Worm (Caenorhabditis elegans) whole organism, L4 larva: Measurements from ENCODE around the gene cyp-25A3.

Experiments used
- F26F4.8 ChIP-seq: fragments of 200-800 bp; sonication (Bioruptor generic); conservative IDR thresholded peaks from 2 replicates; pipeline ENCODE4 v1.3.6; 2022; ENCODE audit warnings: missing genetic modification characterization, missing compliant biosample characterization
- T20F7.1 ChIP-seq: fragments of 200-800 bp; sonication (Bioruptor generic); optimal IDR thresholded peaks from 2 replicates; lab custom pipeline; 2018; ENCODE audit warnings: mild to moderate bottlenecking, missing genetic modification characterization, missing compliant biosample characterization
- T26A8.4 ChIP-seq: fragments of 200-800 bp; sonication (Bioruptor generic); IDR thresholded peaks from 2 replicates; pipeline ENCODE4 v1.3.6; 2022; ENCODE audit warnings: missing genetic modification characterization, missing compliant biosample characterization
- Y105C5A.15 ChIP-seq: fragments of 200-800 bp; sonication (Bioruptor generic); IDR thresholded peaks from 2 replicates; pipeline ENCODE4 v1.3.6; 2022; ENCODE audit warnings: missing genetic modification characterization, missing compliant biosample characterization
- Y48G9A.11 ChIP-seq: fragments of 200-800 bp; sonication (Bioruptor generic); IDR thresholded peaks from 2 replicates; pipeline ENCODE4 v1.3.6; 2022; ENCODE audit warnings: missing genetic modification reagents, missing genetic modification characterization, missing compliant biosample characterization
- ZK546.5 ChIP-seq, 2 experiments: sonication (generic microtip); optimal IDR thresholded peaks; 2 replicates each; lab custom pipeline; 2017; ENCODE audit warnings: missing biosample characterization in 2 of 2, missing genetic modification characterization in 2 of 2
- aly-2 ChIP-seq: sonication (generic microtip); optimal IDR thresholded peaks from 2 replicates; lab custom pipeline; 2018; ENCODE audit warnings: missing biosample characterization, missing genetic modification characterization
- ama-1 ChIP-seq: fragments of 150-350 bp; optimal IDR thresholded peaks from 2 replicates; lab custom pipeline; 2014; ENCODE audit warnings: inconsistent platforms, mixed read lengths
- arid-1 ChIP-seq: fragments of 200-800 bp; sonication (Bioruptor generic); conservative IDR thresholded peaks from 2 replicates; pipeline ENCODE4 v1.3.6; 2022; ENCODE audit warnings: missing genetic modification reagents, missing genetic modification characterization, missing compliant biosample characterization
- attf-4 ChIP-seq: sonication (generic microtip); optimal IDR thresholded peaks from 3 replicates; lab custom pipeline; 2017; ENCODE audit warnings: missing biosample characterization, missing genetic modification characterization
- ceh-28 ChIP-seq: fragments of 150-350 bp; optimal IDR thresholded peaks from 2 replicates; lab custom pipeline; 2014; ENCODE audit warnings: missing biosample characterization, missing genetic modification reagents, missing genetic modification characterization
- ces-1 ChIP-seq: fragments of 150-350 bp; sonication (generic microtip); optimal IDR thresholded peaks from 4 replicates; lab custom pipeline; 2014; ENCODE audit warnings: missing biosample characterization, missing genetic modification reagents, missing genetic modification characterization
- ctbp-1 ChIP-seq: fragments of 200-800 bp; sonication (Bioruptor generic); IDR thresholded peaks from 2 replicates; pipeline ENCODE4 v1.3.6; 2022; ENCODE audit warnings: missing genetic modification reagents, missing genetic modification characterization, missing compliant biosample characterization
- daf-16 ChIP-seq, 3 experiments: sonication (generic microtip); optimal IDR thresholded peaks; 2 replicates each; lab custom pipeline; 2016 to 2017; ENCODE audit warnings: missing genetic modification characterization in 3 of 3, missing genetic modification reagents in 3 of 3, mild to moderate bottlenecking in 2 of 3, missing compliant biosample characterization in 2 of 3, missing biosample characterization in 1 of 3, moderate library complexity in 1 of 3
- daf-19 ChIP-seq: fragments of 200-800 bp; sonication (Bioruptor generic); conservative IDR thresholded peaks from 2 replicates; pipeline ENCODE4 v1.3.6; 2022; ENCODE audit warnings: missing genetic modification characterization, missing compliant biosample characterization
- dmd-6 ChIP-seq: fragments of 200-800 bp; sonication (Bioruptor generic); IDR thresholded peaks from 2 replicates; pipeline ENCODE4 v1.3.6; 2022; ENCODE audit warnings: missing genetic modification reagents, missing genetic modification characterization, missing compliant biosample characterization
- dmd-9 ChIP-seq: fragments of 200-800 bp; sonication (Bioruptor generic); IDR thresholded peaks from 2 replicates; pipeline ENCODE4 v1.3.6; 2022; ENCODE audit warnings: missing genetic modification reagents, missing genetic modification characterization, missing compliant biosample characterization
- dpl-1 ChIP-seq: fragments of 150-350 bp; optimal IDR thresholded peaks from 2 replicates; lab custom pipeline; 2014; ENCODE audit warnings: missing biosample characterization, missing genetic modification reagents, missing genetic modification characterization
- duxl-1 ChIP-seq: sonication (generic microtip); optimal IDR thresholded peaks from 2 replicates; lab custom pipeline; 2016; ENCODE audit warnings: mild to moderate bottlenecking, missing genetic modification characterization, moderate library complexity, missing compliant biosample characterization; ENCODE audit not compliant: poor library complexity
- dve-1 ChIP-seq: sonication (generic microtip); optimal IDR thresholded peaks from 2 replicates; lab custom pipeline; 2017; ENCODE audit warnings: antibody characterized with exemption, mild to moderate bottlenecking, missing genetic modification characterization, missing compliant biosample characterization; ENCODE audit not compliant: insufficient read depth
- egl-43 ChIP-seq: fragments of 200-800 bp; sonication (Bioruptor generic); IDR thresholded peaks from 2 replicates; pipeline ENCODE4 v1.3.6; 2022; ENCODE audit warnings: missing genetic modification reagents, missing genetic modification characterization, missing compliant biosample characterization
- fkh-10 ChIP-seq: fragments of 150-350 bp; optimal IDR thresholded peaks from 2 replicates; lab custom pipeline; 2014; ENCODE audit warnings: missing biosample characterization, missing genetic modification reagents, missing genetic modification characterization
- hlh-11 ChIP-seq: fragments of 200-800 bp; sonication (Bioruptor generic); optimal IDR thresholded peaks from 2 replicates; lab custom pipeline; 2018; ENCODE audit warnings: mild to moderate bottlenecking, missing genetic modification characterization, missing compliant biosample characterization
- jun-1 ChIP-seq: fragments of 150-350 bp; optimal IDR thresholded peaks from 2 replicates; lab custom pipeline; 2014; ENCODE audit warnings: missing biosample characterization, missing genetic modification reagents, missing genetic modification characterization
- lin-1 ChIP-seq: fragments of 200-800 bp; sonication (Bioruptor generic); IDR thresholded peaks from 2 replicates; pipeline ENCODE4 v1.3.6; 2022; ENCODE audit warnings: missing genetic modification reagents, missing genetic modification characterization, missing compliant biosample characterization
- lin-15B ChIP-seq: fragments of 150-350 bp; sonication (generic microtip); optimal IDR thresholded peaks from 3 replicates; lab custom pipeline; 2014; ENCODE audit warnings: missing biosample characterization, missing genetic modification characterization
- lin-29 ChIP-seq: fragments of 200-800 bp; sonication (Bioruptor generic); IDR thresholded peaks from 2 replicates; pipeline ENCODE4 v1.3.6; 2022; ENCODE audit warnings: missing genetic modification reagents, missing genetic modification characterization, missing compliant biosample characterization
- lin-38 ChIP-seq: fragments of 200-800 bp; sonication (Bioruptor generic); IDR thresholded peaks from 2 replicates; pipeline ENCODE4 v1.3.6; 2022; ENCODE audit warnings: missing genetic modification reagents, missing genetic modification characterization, missing compliant biosample characterization
- lin-39 ChIP-seq: fragments of 150-350 bp; optimal IDR thresholded peaks from 2 replicates; lab custom pipeline; 2014; ENCODE audit warnings: missing biosample characterization, missing genetic modification reagents, missing genetic modification characterization
- lsy-2 ChIP-seq, 2 experiments: fragments of 150-350 bp in 1 of 2; sonication (generic microtip) in 1 of 2; optimal IDR thresholded peaks; 2 replicates each; lab custom pipeline; 2014 to 2017; ENCODE audit warnings: missing biosample characterization in 2 of 2, missing genetic modification characterization in 2 of 2
- mep-1 ChIP-seq: fragments of 150-350 bp; sonication (generic microtip); optimal IDR thresholded peaks from 3 replicates; lab custom pipeline; 2014; ENCODE audit warnings: missing biosample characterization, missing genetic modification characterization
- mes-2 ChIP-seq: sonication (generic microtip); optimal IDR thresholded peaks from 2 replicates; lab custom pipeline; 2016; ENCODE audit warnings: missing genotype, mild to moderate bottlenecking, missing genetic modification characterization, missing compliant biosample characterization; ENCODE audit not compliant: poor library complexity, severe bottlenecking
- mxl-3 ChIP-seq: fragments of 200-800 bp; sonication (Bioruptor generic); optimal IDR thresholded peaks from 2 replicates; lab custom pipeline; 2018; ENCODE audit warnings: mild to moderate bottlenecking, missing genetic modification characterization, missing compliant biosample characterization
- nhr-102 ChIP-seq: sonication (generic microtip); optimal IDR thresholded peaks from 2 replicates; lab custom pipeline; 2016; ENCODE audit warnings: mild to moderate bottlenecking, missing genetic modification characterization, moderate library complexity, missing compliant biosample characterization
- nhr-11 ChIP-seq: fragments of 150-350 bp; optimal IDR thresholded peaks from 2 replicates; lab custom pipeline; 2014; ENCODE audit warnings: missing biosample characterization, missing genetic modification characterization
- nhr-28 ChIP-seq: fragments of 150-350 bp; optimal IDR thresholded peaks from 2 replicates; lab custom pipeline; 2014; ENCODE audit warnings: missing biosample characterization, missing genetic modification characterization
- nhr-41 ChIP-seq: fragments of 200-800 bp; sonication (Bioruptor generic); IDR thresholded peaks from 2 replicates; pipeline ENCODE4 v1.3.6; 2022; ENCODE audit warnings: missing genetic modification reagents, missing genetic modification characterization, missing compliant biosample characterization
- nhr-76 ChIP-seq: fragments of 150-350 bp; optimal IDR thresholded peaks from 2 replicates; lab custom pipeline; 2014; ENCODE audit warnings: missing biosample characterization, missing genetic modification characterization
- pha-4 ChIP-seq, 2 experiments: fragments of 150-350 bp in 1 of 2; fragments of 200-800 bp in 1 of 2; sonication (Bioruptor generic) in 1 of 2; IDR thresholded peaks in 1 of 2; optimal IDR thresholded peaks in 1 of 2; 2 replicates each; pipeline versions ENCODE4 v1.3.6 to Lab custom; 2014 to 2022; ENCODE audit warnings: missing genetic modification characterization in 2 of 2, missing genetic modification reagents in 2 of 2, missing biosample characterization in 1 of 2, missing compliant biosample characterization in 1 of 2
- php-3 ChIP-seq: fragments of 200-800 bp; sonication (Bioruptor generic); IDR thresholded peaks from 2 replicates; pipeline ENCODE4 v1.3.6; 2022; ENCODE audit warnings: missing genetic modification reagents, missing genetic modification characterization, missing compliant biosample characterization
- pqm-1 ChIP-seq: sonication (generic microtip); optimal IDR thresholded peaks from 2 replicates; lab custom pipeline; 2017; ENCODE audit warnings: missing biosample characterization, missing genetic modification characterization
- skn-1 ChIP-seq: fragments of 150-350 bp; optimal IDR thresholded peaks from 2 replicates; lab custom pipeline; 2014; ENCODE audit warnings: missing biosample characterization, missing genetic modification characterization
- snpc-1.2 ChIP-seq: fragments of 200-800 bp; sonication (Bioruptor generic); IDR thresholded peaks from 2 replicates; pipeline ENCODE4 v1.3.6; 2022; ENCODE audit warnings: missing genetic modification reagents, missing genetic modification characterization, missing compliant biosample characterization
- tag-97 ChIP-seq: fragments of 200-800 bp; sonication (Bioruptor generic); IDR thresholded peaks from 2 replicates; pipeline ENCODE4 v1.3.6; 2022; ENCODE audit warnings: missing genetic modification characterization, missing compliant biosample characterization
- tra-1 ChIP-seq: fragments of 200-800 bp; sonication (Bioruptor generic); IDR thresholded peaks from 2 replicates; pipeline ENCODE4 v1.3.6; 2022; ENCODE audit warnings: missing genetic modification reagents, missing genetic modification characterization, missing compliant biosample characterization
- zag-1 ChIP-seq: fragments of 150-350 bp; optimal IDR thresholded peaks from 2 replicates; lab custom pipeline; 2014; ENCODE audit warnings: missing biosample characterization, missing genetic modification characterization
- zfp-2 ChIP-seq: sonication (generic microtip); optimal IDR thresholded peaks from 2 replicates; lab custom pipeline; 2016; ENCODE audit warnings: mild to moderate bottlenecking, missing genetic modification characterization, missing compliant biosample characterization
- zfp-3 ChIP-seq: fragments of 200-800 bp; sonication (Bioruptor generic); conservative IDR thresholded peaks from 2 replicates; pipeline ENCODE4 v1.3.6; 2022; ENCODE audit warnings: missing genetic modification reagents, missing genetic modification characterization, missing compliant biosample characterization
- zip-2 ChIP-seq: fragments of 150-350 bp; optimal IDR thresholded peaks from 2 replicates; lab custom pipeline; 2014; ENCODE audit warnings: missing biosample characterization, missing genetic modification characterization

cyp-25A3 gene

ce11 chrIII:3839635-3840034, at the start of gene cyp-25A3:
cyp-25A3 (minus strand) TSS chrIII:3839735.
- TF ChIP-seq nhr-102 = no peak
- TF ChIP-seq nhr-28 (tag; lab: Kevin White, UChicago) = peak; percentile 79
- TF ChIP-seq lsy-2 (tag; optimal IDR thresholded peaks at IDR 0.05; lab: Kevin White, UChicago) = no peak

DNA sequence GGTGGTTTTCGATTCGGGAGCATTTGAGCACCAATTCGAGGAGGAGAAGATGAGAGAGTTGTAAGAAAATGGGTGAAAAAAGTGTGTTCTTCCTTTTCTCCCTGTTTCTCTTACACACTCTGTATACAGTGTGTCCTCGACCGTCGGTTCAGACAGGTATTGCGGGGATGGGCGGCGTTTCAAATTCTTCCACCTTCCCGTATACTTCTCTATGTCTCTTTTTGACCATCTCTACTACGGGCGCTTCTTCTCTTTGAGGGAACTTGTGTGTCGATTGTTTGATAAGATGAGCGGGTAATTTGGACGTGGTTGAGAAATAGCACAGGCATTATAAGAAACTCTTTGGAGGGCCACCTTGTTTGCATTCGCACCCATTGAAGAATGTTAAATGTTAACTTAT, 48.1 kb upstream of the cyp-25A3 start:
- no peak for TF ChIP-seq zfp-3 (GFP tag; lab: Robert Waterston, UW)
- TF ChIP-seq lin-29 (GFP tag; lab: Robert Waterston, UW) = no peak
- no peak for TF ChIP-seq ceh-28 (tag; lab: Kevin White, UChicago)
- TF ChIP-seq snpc-1.2 = no peak
- no peak for TF ChIP-seq Y48G9A.11 (GFP tag; lab: Robert Waterston, UW)
- no peak for TF ChIP-seq nhr-11 (tag; lab: Kevin White, UChicago)
- no peak for TF ChIP-seq arid-1 (GFP tag; lab: Robert Waterston, UW)
- no peak for TF ChIP-seq jun-1 (tag; lab: Kevin White, UChicago)
- peak; percentile 77 for TF ChIP-seq pqm-1
- no peak for TF ChIP-seq skn-1 (tag; lab: Kevin White, UChicago)
- TF ChIP-seq lin-38 (GFP tag; lab: Robert Waterston, UW) = no peak
- TF ChIP-seq dve-1 (tag; lab: Kevin White, UChicago) = peak; percentile 62
- TF ChIP-seq lsy-2 (tag; optimal IDR thresholded peaks at IDR 0.05; lab: Kevin White, UChicago) = peak in 1 of 2 experiments; percentile 37
- TF ChIP-seq duxl-1 = no peak
- TF ChIP-seq daf-16 (GFP tag; optimal IDR thresholded peaks at IDR 0.05; lab: Kevin White, UChicago) = no peak
- peak; percentile 57 for TF ChIP-seq daf-16 (tag; optimal IDR thresholded peaks at IDR 0.05; lab: Kevin White, UChicago)
- TF ChIP-seq ctbp-1 (GFP tag; lab: Robert Waterston, UW) = no peak
- no peak for TF ChIP-seq egl-43
- no peak for TF ChIP-seq daf-19
- TF ChIP-seq T26A8.4 (GFP tag; lab: Robert Waterston, UW) = no peak
- TF ChIP-seq dmd-9 (GFP tag; lab: Robert Waterston, UW) = no peak
- TF ChIP-seq aly-2 = no peak
- TF ChIP-seq tra-1 (GFP tag; lab: Robert Waterston, UW) = no peak
- TF ChIP-seq ama-1 (lab: Kevin White, UChicago) = no peak
- TF ChIP-seq dmd-6 (GFP tag; lab: Robert Waterston, UW) = peak; percentile 41; the same call in 1 of the 2 replicates
- no peak for TF ChIP-seq lin-1 (GFP tag; lab: Robert Waterston, UW)
- no peak for TF ChIP-seq T20F7.1 (GFP tag; lab: Kevin White, UChicago)
- TF ChIP-seq zag-1 = no peak
- no peak for TF ChIP-seq tag-97 (GFP tag; lab: Robert Waterston, UW)
- no peak for TF ChIP-seq F26F4.8 (GFP tag; lab: Robert Waterston, UW)
- TF ChIP-seq mep-1 (tag; lab: Kevin White, UChicago) = peak; percentile 33
- no peak for TF ChIP-seq zip-2 (tag; lab: Kevin White, UChicago)
- no peak for TF ChIP-seq ces-1
- no peak for TF ChIP-seq ZK546.5 (tag; optimal IDR thresholded peaks at IDR 0.05; lab: Kevin White, UChicago)
- TF ChIP-seq dpl-1 = peak; percentile 42
- TF ChIP-seq php-3 = no peak
- peak; percentile 91 for TF ChIP-seq nhr-28 (tag; lab: Kevin White, UChicago)
- no peak for TF ChIP-seq mxl-3 (GFP tag; lab: Kevin White, UChicago)
- TF ChIP-seq mes-2 (tag; lab: Kevin White, UChicago) = peak; percentile 28
- TF ChIP-seq fkh-10 (GFP tag; lab: Kevin White, UChicago) = no peak
- no peak for TF ChIP-seq attf-4 (tag; lab: Kevin White, UChicago)
- no peak for TF ChIP-seq nhr-41 (GFP tag; lab: Robert Waterston, UW)
- no peak for TF ChIP-seq lin-39
- TF ChIP-seq hlh-11 = peak; percentile 69
- no peak for TF ChIP-seq nhr-76 (tag; lab: Kevin White, UChicago)
- no peak for TF ChIP-seq pha-4 (GFP tag; IDR thresholded peaks at IDR 0.05; lab: Robert Waterston, UW)
- peak; percentile 13 for TF ChIP-seq pha-4 (tag; optimal IDR thresholded peaks at IDR 0.05; lab: Kevin White, UChicago)
- TF ChIP-seq Y105C5A.15 (GFP tag; lab: Robert Waterston, UW) = no peak
- no peak for TF ChIP-seq lin-15B (tag; lab: Kevin White, UChicago)
- TF ChIP-seq zfp-2 = no peak
